Worm (Caenorhabditis elegans) whole organism, young adult: ENCODE measurements around the gene wrt-3.

Source experiments
- B0035.1 ChIP-seq: sonication (generic microtip); optimal IDR thresholded peaks from 2 replicates; lab custom pipeline; 2016; ENCODE audit warnings: missing genetic modification characterization, mild to moderate bottlenecking, missing compliant biosample characterization, missing genotype, missing genetic modification reagents
- B0261.1 ChIP-seq: sonication (generic microtip); optimal IDR thresholded peaks from 2 replicates; lab custom pipeline; 2016; ENCODE audit warnings: mild to moderate bottlenecking, missing genetic modification characterization, moderate library complexity, missing compliant biosample characterization
- B0336.3 ChIP-seq: fragments of 200-800 bp; sonication (Bioruptor generic); IDR thresholded peaks from 2 replicates; pipeline ENCODE4 v1.3.6; 2022; ENCODE audit warnings: missing genetic modification characterization, missing compliant biosample characterization
- D2030.7 ChIP-seq: fragments of 200-800 bp; sonication (Bioruptor generic); IDR thresholded peaks from 2 replicates; pipeline ENCODE4 v1.3.6; 2022; ENCODE audit warnings: missing genetic modification reagents, missing genetic modification characterization, missing compliant biosample characterization
- F23B12.7 ChIP-seq: sonication (generic microtip); optimal IDR thresholded peaks from 2 replicates; lab custom pipeline; 2017; ENCODE audit warnings: missing genetic modification characterization, mild to moderate bottlenecking, missing compliant biosample characterization, antibody characterized with exemption, moderate library complexity; ENCODE audit not compliant: insufficient read depth
- F33H1.4 ChIP-seq: fragments of 200-800 bp; sonication (Bioruptor generic); IDR thresholded peaks from 2 replicates; pipeline ENCODE4 v1.3.6; 2022; ENCODE audit warnings: missing genetic modification reagents, missing genetic modification characterization, missing compliant biosample characterization
- F55B11.4 ChIP-seq: sonication (generic microtip); optimal IDR thresholded peaks from 2 replicates; lab custom pipeline; 2016; ENCODE audit warnings: missing compliant biosample characterization, missing genetic modification characterization, borderline replicate concordance; ENCODE audit not compliant: insufficient read depth
- F57C9.4 ChIP-seq: sonication (generic microtip); optimal IDR thresholded peaks from 2 replicates; lab custom pipeline; 2017; ENCODE audit warnings: mild to moderate bottlenecking, missing genetic modification characterization, missing compliant biosample characterization
- K11D2.4 ChIP-seq: fragments of 200-800 bp; sonication (Bioruptor generic); IDR thresholded peaks from 2 replicates; pipeline ENCODE4 v1.3.6; 2022; ENCODE audit warnings: missing genetic modification reagents, missing genetic modification characterization, missing compliant biosample characterization
- T26A5.8 ChIP-seq: sonication (generic microtip); optimal IDR thresholded peaks from 2 replicates; lab custom pipeline; 2016; ENCODE audit warnings: missing genetic modification characterization, missing compliant biosample characterization
- Y53F4B.3 ChIP-seq: fragments of 200-800 bp; sonication (Bioruptor generic); IDR thresholded peaks from 2 replicates; pipeline ENCODE4 v1.3.6; 2022; ENCODE audit warnings: missing genetic modification reagents, missing genetic modification characterization, missing compliant biosample characterization
- Y53G8AR.9 ChIP-seq: fragments of 200-800 bp; sonication (Bioruptor generic); conservative IDR thresholded peaks from 2 replicates; pipeline ENCODE4 v1.3.6; 2022; ENCODE audit warnings: missing genetic modification reagents, missing genetic modification characterization, missing compliant biosample characterization
- Y79H2A.3 ChIP-seq: fragments of 200-800 bp; sonication (Bioruptor generic); conservative IDR thresholded peaks from 2 replicates; pipeline ENCODE4 v1.3.6; 2022; ENCODE audit warnings: missing genetic modification reagents, missing genetic modification characterization, missing compliant biosample characterization
- Y95B8A.8 ChIP-seq: fragments of 200-800 bp; sonication (Bioruptor generic); IDR thresholded peaks from 2 replicates; pipeline ENCODE4 v1.3.6; 2022; ENCODE audit warnings: missing genetic modification reagents, missing genetic modification characterization, missing compliant biosample characterization
- ama-1 ChIP-seq, 3 experiments: fragments of 150-350 bp in 1 of 3; sonication (generic microtip) in 2 of 3; optimal IDR thresholded peaks; 2 replicates each; lab custom pipeline; 2014 to 2018; ENCODE audit warnings: missing biosample characterization in 2 of 3, missing genetic modification characterization in 2 of 3, missing genetic modification reagents in 2 of 3
- attf-5 ChIP-seq: fragments of 200-800 bp; sonication (Bioruptor generic); optimal IDR thresholded peaks from 2 replicates; lab custom pipeline; 2018; ENCODE audit warnings: mild to moderate bottlenecking, missing genetic modification characterization, missing compliant biosample characterization
- bed-2 ChIP-seq: fragments of 200-800 bp; sonication (Bioruptor generic); IDR thresholded peaks from 2 replicates; pipeline ENCODE4 v1.3.6; 2022; ENCODE audit warnings: missing genetic modification reagents, missing genetic modification characterization, missing compliant biosample characterization
- ccch-3 ChIP-seq: fragments of 200-800 bp; sonication (Bioruptor generic); optimal IDR thresholded peaks from 2 replicates; lab custom pipeline; 2018; ENCODE audit warnings: mild to moderate bottlenecking, missing genetic modification characterization, missing compliant biosample characterization
- cebp-1 ChIP-seq, 2 experiments: fragments of 200-800 bp in 1 of 2; sonication (Bioruptor generic) in 1 of 2; sonication (generic microtip) in 1 of 2; IDR thresholded peaks in 1 of 2; optimal IDR thresholded peaks in 1 of 2; 2 replicates each; pipeline versions ENCODE4 v1.3.6 to Lab custom; 2017 to 2022; ENCODE audit warnings: missing compliant biosample characterization in 2 of 2, missing genetic modification characterization in 2 of 2, mild to moderate bottlenecking in 1 of 2, missing genetic modification reagents in 1 of 2, moderate library complexity in 1 of 2
- ceh-40 ChIP-seq: fragments of 200-800 bp; sonication (Bioruptor generic); IDR thresholded peaks from 2 replicates; pipeline ENCODE4 v1.3.6; 2022; ENCODE audit warnings: missing genetic modification characterization, missing compliant biosample characterization
- ceh-91 ChIP-seq: fragments of 200-800 bp; sonication (Bioruptor generic); IDR thresholded peaks from 2 replicates; pipeline ENCODE4 v1.3.6; 2022; ENCODE audit warnings: missing genetic modification reagents, missing genetic modification characterization, missing compliant biosample characterization
- chd-7 ChIP-seq: sonication (generic microtip); optimal IDR thresholded peaks from 2 replicates; lab custom pipeline; 2016; ENCODE audit warnings: mild to moderate bottlenecking, missing genetic modification characterization, moderate library complexity, missing compliant biosample characterization
- efl-1 ChIP-seq: fragments of 150-350 bp; optimal IDR thresholded peaks from 2 replicates; lab custom pipeline; 2014; ENCODE audit warnings: missing biosample characterization, missing genetic modification reagents, missing genetic modification characterization
- ekl-4 ChIP-seq: fragments of 200-800 bp; sonication (Bioruptor generic); IDR thresholded peaks from 2 replicates; pipeline ENCODE4 v1.3.6; 2022; ENCODE audit warnings: missing genetic modification reagents, missing genetic modification characterization, missing compliant biosample characterization
- fkh-3 ChIP-seq: sonication (generic microtip); optimal IDR thresholded peaks from 2 replicates; lab custom pipeline; 2016; ENCODE audit warnings: mild to moderate bottlenecking, missing genetic modification characterization, missing compliant biosample characterization
- hlh-12 ChIP-seq: sonication (generic microtip); optimal IDR thresholded peaks from 2 replicates; lab custom pipeline; 2016; ENCODE audit warnings: missing genetic modification characterization, missing compliant biosample characterization
- hmg-1.2 ChIP-seq: fragments of 200-800 bp; sonication (Bioruptor generic); IDR thresholded peaks from 2 replicates; pipeline ENCODE4 v1.3.6; 2022; ENCODE audit warnings: missing genetic modification reagents, missing genetic modification characterization, missing compliant biosample characterization
- let-526 ChIP-seq: fragments of 200-800 bp; sonication (Bioruptor generic); IDR thresholded peaks from 2 replicates; pipeline ENCODE4 v1.3.6; 2022; ENCODE audit warnings: missing genetic modification reagents, missing genetic modification characterization, missing compliant biosample characterization
- lin-35 ChIP-seq, 3 experiments: fragments of 150-350 bp in 2 of 3; sonication (generic microtip) in 1 of 3; optimal IDR thresholded peaks; 2 replicates each; lab custom pipeline; 2014 to 2018; ENCODE audit warnings: missing biosample characterization in 3 of 3, missing genetic modification characterization in 3 of 3, missing genetic modification reagents in 3 of 3
- madf-8 ChIP-seq: fragments of 200-800 bp; sonication (Bioruptor generic); conservative IDR thresholded peaks from 2 replicates; pipeline ENCODE4 v1.3.6; 2022; ENCODE audit warnings: missing genetic modification reagents, missing genetic modification characterization, missing compliant biosample characterization
- mcd-1 ChIP-seq: fragments of 200-800 bp; sonication (Bioruptor generic); IDR thresholded peaks from 2 replicates; pipeline ENCODE4 v1.3.6; 2022; ENCODE audit warnings: missing genetic modification reagents, missing genetic modification characterization, missing compliant biosample characterization
- nfya-1 ChIP-seq: sonication (generic microtip); optimal IDR thresholded peaks from 2 replicates; lab custom pipeline; 2017; ENCODE audit warnings: antibody characterized with exemption, missing compliant biosample characterization, missing genetic modification characterization, borderline replicate concordance; ENCODE audit not compliant: insufficient read depth
- nfya-2 ChIP-seq: fragments of 200-800 bp; sonication (Bioruptor generic); IDR thresholded peaks from 2 replicates; pipeline ENCODE4 v1.3.6; 2022; ENCODE audit warnings: missing genetic modification reagents, missing genetic modification characterization, missing compliant biosample characterization
- nhr-80 ChIP-seq: sonication (generic microtip); optimal IDR thresholded peaks from 2 replicates; lab custom pipeline; 2016; ENCODE audit warnings: missing genetic modification characterization, missing compliant biosample characterization
- rcor-1 ChIP-seq: fragments of 200-800 bp; sonication (Bioruptor generic); IDR thresholded peaks from 2 replicates; pipeline ENCODE4 v1.3.6; 2022; ENCODE audit warnings: missing genetic modification reagents, missing genetic modification characterization, missing compliant biosample characterization
- rec-8 ChIP-seq, 2 experiments: sonication (generic microtip); optimal IDR thresholded peaks; 2 replicates each; lab custom pipeline; 2016; ENCODE audit warnings: mild to moderate bottlenecking in 2 of 2, missing genetic modification characterization in 2 of 2, missing genetic modification reagents in 2 of 2, missing genotype in 2 of 2, missing biosample characterization in 1 of 2, missing compliant biosample characterization in 1 of 2, moderate library complexity in 1 of 2
- sdz-38 ChIP-seq: sonication (generic microtip); optimal IDR thresholded peaks from 2 replicates; lab custom pipeline; 2016; ENCODE audit warnings: missing genotype, missing genetic modification characterization, missing compliant biosample characterization
- snpc-1.3 ChIP-seq: sonication (generic microtip); optimal IDR thresholded peaks from 2 replicates; lab custom pipeline; 2017; ENCODE audit warnings: missing genetic modification characterization, mild to moderate bottlenecking, missing compliant biosample characterization, antibody characterized with exemption, moderate library complexity, missing genotype, missing genetic modification reagents; ENCODE audit not compliant: insufficient read depth
- snpc-3.4 ChIP-seq: sonication (generic microtip); optimal IDR thresholded peaks from 2 replicates; lab custom pipeline; 2017; ENCODE audit warnings: missing genetic modification characterization, mild to moderate bottlenecking, missing compliant biosample characterization, antibody characterized with exemption, moderate library complexity, missing genotype, missing genetic modification reagents
- snpc-4 ChIP-seq, 5 experiments: fragments of 150-350 bp in 1 of 5; sonication (generic microtip) in 4 of 5; optimal IDR thresholded peaks; 2 replicates each; lab custom pipeline; 2014 to 2018; ENCODE audit warnings: missing genetic modification characterization in 5 of 5, missing biosample characterization in 3 of 5, antibody characterized with exemption in 2 of 5, mild to moderate bottlenecking in 2 of 5, missing compliant biosample characterization in 2 of 5, missing genotype in 2 of 5, moderate library complexity in 2 of 5, missing genetic modification reagents in 1 of 5
- tbp1 ChIP-seq: fragments of 200-800 bp; sonication (Bioruptor generic); optimal IDR thresholded peaks from 2 replicates; lab custom pipeline; 2018; ENCODE audit warnings: mild to moderate bottlenecking, missing genetic modification characterization, missing compliant biosample characterization
- tbx-9 ChIP-seq: sonication (generic microtip); optimal IDR thresholded peaks from 2 replicates; lab custom pipeline; 2016; ENCODE audit warnings: borderline replicate concordance, missing genetic modification characterization, inconsistent platforms, missing compliant biosample characterization
- unc-130 ChIP-seq: sonication (generic microtip); optimal IDR thresholded peaks from 2 replicates; lab custom pipeline; 2016; ENCODE audit warnings: missing genetic modification reagents, missing genetic modification characterization, missing compliant biosample characterization
- unc-62 ChIP-seq: fragments of 150-350 bp; optimal IDR thresholded peaks from 2 replicates; lab custom pipeline; 2014; ENCODE audit warnings: missing biosample characterization, missing genetic modification reagents, missing genetic modification characterization
- ztf-25 ChIP-seq: fragments of 200-800 bp; sonication (Bioruptor generic); IDR thresholded peaks from 2 replicates; pipeline ENCODE4 v1.3.6; 2022; ENCODE audit warnings: missing genetic modification reagents, missing genetic modification characterization, missing compliant biosample characterization
- ztf-28 ChIP-seq: fragments of 200-800 bp; sonication (Bioruptor generic); IDR thresholded peaks from 2 replicates; pipeline ENCODE4 v1.3.6; 2022; ENCODE audit warnings: missing genetic modification reagents, missing genetic modification characterization, missing compliant biosample characterization
- ztf-3 ChIP-seq: fragments of 200-800 bp; sonication (Bioruptor generic); optimal IDR thresholded peaks from 2 replicates; lab custom pipeline; 2018; ENCODE audit warnings: mild to moderate bottlenecking, missing genetic modification characterization, missing compliant biosample characterization

wrt-3 gene

ce11 chrIV:9511640-9512039 is 34.4 kb upstream of the wrt-3 start (continued):
- TF ChIP-seq ccch-3 (no peak), attf-5 (GFP tag; lab: Kevin White, UChicago) (no peak), hmg-1.2 (no peak), bed-2 (GFP tag; lab: Robert Waterston, UW) (no peak), ztf-25 (no peak), unc-130 (GFP tag; lab: Kevin White, UChicago) (no peak), T26A5.8 (tag; lab: Kevin White, UChicago) (no peak), ztf-28 (GFP tag; lab: Robert Waterston, UW) (no peak), nhr-80 (tag; lab: Kevin White, UChicago) (no peak), F23B12.7 (tag; lab: Kevin White, UChicago) (peak; percentile 3), nfya-2 (GFP tag; lab: Robert Waterston, UW) (no peak), ekl-4 (no peak), lin-35 (GFP tag; optimal IDR thresholded peaks at IDR 0.05; lab: Kevin White, UChicago) (no peak), madf-8 (0 out of 2 replicates have a peak, but pooled peaks have one; percentile 3), let-526 (GFP tag; lab: Robert Waterston, UW) (no peak), snpc-4 (GFP tag; optimal IDR thresholded peaks at IDR 0.05; lab: Kevin White, UChicago) (peak; percentile 87), snpc-4 (tag; optimal IDR thresholded peaks at IDR 0.05; lab: Kevin White, UChicago) (peak in 3 of 4 experiments; percentile 93 to 97 (median 96)), tbx-9 (tag; lab: Kevin White, UChicago) (no peak), B0261.1 (tag; lab: Kevin White, UChicago) (no peak), tbp1 (GFP tag; lab: Kevin White, UChicago) (peak; percentile 47), K11D2.4 (no peak), rec-8 (tag; optimal IDR thresholded peaks at IDR 0.05; lab: Kevin White, UChicago) (no peak), D2030.7 (GFP tag; lab: Robert Waterston, UW) (no peak; the same call in 1 of the 2 replicates), Y79H2A.3 (GFP tag; lab: Robert Waterston, UW) (no peak), snpc-1.3 (peak; percentile 19), Y95B8A.8 (GFP tag; lab: Robert Waterston, UW) (no peak), rcor-1 (GFP tag; lab: Robert Waterston, UW) (no peak), F57C9.4 (no peak), F33H1.4 (GFP tag; lab: Robert Waterston, UW) (no peak), F55B11.4 (tag; lab: Kevin White, UChicago) (no peak), efl-1 (GFP tag; lab: Kevin White, UChicago) (no peak), B0035.1 (tag; lab: Kevin White, UChicago) (no peak), ceh-40 (GFP tag; lab: Robert Waterston, UW) (no peak), hlh-12 (tag; lab: Kevin White, UChicago) (no peak), Y53G8AR.9 (GFP tag; lab: Robert Waterston, UW) (no peak), sdz-38 (tag; lab: Kevin White, UChicago) (no peak), Y53F4B.3 (GFP tag; lab: Robert Waterston, UW) (no peak), ztf-3 (GFP tag; lab: Kevin White, UChicago) (no peak), unc-62 (GFP tag; lab: Kevin White, UChicago) (no peak), ceh-91 (GFP tag; lab: Robert Waterston, UW) (no peak), cebp-1 (GFP tag; IDR thresholded peaks at IDR 0.05; lab: Robert Waterston, UW) (no peak), cebp-1 (tag; optimal IDR thresholded peaks at IDR 0.05; lab: Kevin White, UChicago) (no peak), chd-7 (tag; lab: Kevin White, UChicago) (no peak), snpc-3.4 (tag; lab: Kevin White, UChicago) (peak; percentile 93), nfya-1 (tag; lab: Kevin White, UChicago) (no peak), ama-1 (optimal IDR thresholded peaks at IDR 0.05; lab: Kevin White, UChicago) (no peak), ama-1 (GFP tag; optimal IDR thresholded peaks at IDR 0.05; lab: Kevin White, UChicago) (no peak), mcd-1 (GFP tag; lab: Robert Waterston, UW) (no peak), fkh-3 (tag; lab: Kevin White, UChicago) (no peak), B0336.3 (peak; percentile 53; the same call in 1 of the 2 replicates)
